Fruit fly (Drosophila melanogaster) whole organism, embryonic: ENCODE results near the gene CG15330.

Experiments
- ATbp ChIP-seq: fragments of 200-800 bp; sonication (Bioruptor generic); optimal IDR thresholded peaks from 2 replicates; lab custom pipeline; 2017; ENCODE audit warnings: missing biosample characterization, mild to moderate bottlenecking, missing genetic modification characterization, missing genetic modification reagents
- C15 ChIP-seq: fragments of 200-800 bp; sonication (Bioruptor generic); IDR thresholded peaks from 3 replicates; pipeline ENCODE4 v1.3.6; 2022; ENCODE audit warnings: missing biosample characterization, missing genetic modification characterization
- CG10147 ChIP-seq: fragments of 200-800 bp; sonication (Bioruptor generic); optimal IDR thresholded peaks from 2 replicates; lab custom pipeline; 2019; ENCODE audit warnings: missing biosample characterization, mild to moderate bottlenecking, missing genetic modification characterization, moderate library complexity
- CG1024 ChIP-seq: fragments of 200-800 bp; sonication (Bioruptor generic); IDR thresholded peaks from 2 replicates; pipeline ENCODE4 v1.3.6; 2022; ENCODE audit warnings: missing biosample characterization, missing genetic modification characterization
- CG10267 ChIP-seq: fragments of 200-800 bp; sonication (Bioruptor generic); optimal IDR thresholded peaks from 2 replicates; lab custom pipeline; 2018; ENCODE audit warnings: missing biosample characterization, mild to moderate bottlenecking, missing genetic modification characterization, moderate library complexity
- CG10431 ChIP-seq: fragments of 200-800 bp; sonication (Bioruptor generic); optimal IDR thresholded peaks from 3 replicates; lab custom pipeline; 2018; ENCODE audit warnings: missing biosample characterization, mild to moderate bottlenecking, missing genetic modification characterization
- CG10654 ChIP-seq: fragments of 200-800 bp; sonication (Bioruptor generic); optimal IDR thresholded peaks from 2 replicates; lab custom pipeline; 2016; ENCODE audit warnings: missing biosample characterization, missing genetic modification characterization
- CG11695 ChIP-seq: fragments of 200-800 bp; sonication (Bioruptor generic); IDR thresholded peaks from 3 replicates; pipeline ENCODE4 v1.3.6; 2022; ENCODE audit warnings: missing biosample characterization, missing genetic modification characterization
- CG12104 ChIP-seq: fragments of 200-800 bp; sonication (Bioruptor generic); optimal IDR thresholded peaks from 3 replicates; lab custom pipeline; 2016; ENCODE audit warnings: missing biosample characterization, missing genetic modification characterization
- CG12219 ChIP-seq: fragments of 200-800 bp; sonication (Bioruptor generic); optimal IDR thresholded peaks from 3 replicates; lab custom pipeline; 2018; ENCODE audit warnings: missing biosample characterization, mild to moderate bottlenecking, missing genetic modification characterization
- CG1233 ChIP-seq: fragments of 200-800 bp; sonication (Bioruptor generic); optimal IDR thresholded peaks from 4 replicates; lab custom pipeline; 2018; ENCODE audit warnings: missing biosample characterization, mild to moderate bottlenecking, missing genetic modification characterization
- CG12942 ChIP-seq: fragments of 200-800 bp; sonication (Bioruptor generic); optimal IDR thresholded peaks from 3 replicates; lab custom pipeline; 2016; ENCODE audit warnings: missing biosample characterization, missing genetic modification characterization
- CG14965 ChIP-seq: fragments of 200-800 bp; sonication (Bioruptor generic); optimal IDR thresholded peaks from 2 replicates; lab custom pipeline; 2016; ENCODE audit warnings: missing biosample characterization, missing genetic modification characterization, borderline replicate concordance
- CG17612 ChIP-seq: fragments of 200-800 bp; sonication (Bioruptor generic); IDR thresholded peaks from 2 replicates; pipeline ENCODE4 v1.3.6; 2022; ENCODE audit warnings: missing biosample characterization, missing genetic modification characterization
- CG7271 ChIP-seq: fragments of 200-800 bp; sonication (Bioruptor generic); optimal IDR thresholded peaks from 2 replicates; lab custom pipeline; 2018; ENCODE audit warnings: missing biosample characterization, mild to moderate bottlenecking, missing genetic modification characterization, moderate library complexity
- CG7928 ChIP-seq: fragments of 200-800 bp; sonication (Bioruptor generic); optimal IDR thresholded peaks from 2 replicates; lab custom pipeline; 2017; ENCODE audit warnings: missing biosample characterization, mild to moderate bottlenecking, missing genetic modification characterization
- CG8765 ChIP-seq: fragments of 200-800 bp; sonication (Bioruptor generic); IDR thresholded peaks from 2 replicates; pipeline ENCODE4 v1.3.6; 2022; ENCODE audit warnings: missing biosample characterization, missing genetic modification characterization
- CG9727 ChIP-seq: fragments of 200-800 bp; sonication (Bioruptor generic); optimal IDR thresholded peaks from 3 replicates; lab custom pipeline; 2017; ENCODE audit warnings: missing biosample characterization, mild to moderate bottlenecking, missing genetic modification characterization
- CoRest ChIP-seq: fragments of 200-800 bp; sonication (Bioruptor generic); optimal IDR thresholded peaks from 3 replicates; lab custom pipeline; 2018; ENCODE audit warnings: missing biosample characterization, mild to moderate bottlenecking, missing genetic modification characterization, moderate library complexity
- D19A ChIP-seq: fragments of 200-800 bp; optimal IDR thresholded peaks from 3 replicates; lab custom pipeline; 2019; ENCODE audit warnings: missing biosample characterization, mild to moderate bottlenecking, missing genetic modification characterization, moderate library complexity
- Dbx ChIP-seq: fragments of 200-800 bp; sonication (Bioruptor generic); IDR thresholded peaks from 3 replicates; pipeline ENCODE4 v1.3.6; 2022; ENCODE audit warnings: missing biosample characterization, missing genetic modification characterization
- Fer2 ChIP-seq: fragments of 200-800 bp; sonication (Bioruptor generic); optimal IDR thresholded peaks from 2 replicates; lab custom pipeline; 2018; ENCODE audit warnings: missing biosample characterization, mild to moderate bottlenecking, missing genetic modification characterization, moderate library complexity
- HHEX ChIP-seq: fragments of 200-800 bp; sonication (Bioruptor generic); optimal IDR thresholded peaks from 3 replicates; lab custom pipeline; 2017; ENCODE audit warnings: missing biosample characterization, mild to moderate bottlenecking, missing genetic modification characterization, missing genetic modification reagents
- HLH3B ChIP-seq: fragments of 200-800 bp; sonication (Bioruptor generic); IDR thresholded peaks from 2 replicates; pipeline ENCODE4 v1.3.6; 2022; ENCODE audit warnings: missing biosample characterization, missing genetic modification characterization
- Lim3 ChIP-seq: fragments of 200-800 bp; sonication (Bioruptor generic); IDR thresholded peaks from 2 replicates; pipeline ENCODE4 v1.3.6; 2022; ENCODE audit warnings: missing biosample characterization, missing genetic modification characterization
- Optix ChIP-seq: fragments of 200-800 bp; sonication (Bioruptor generic); IDR thresholded peaks from 3 replicates; pipeline ENCODE4 v1.3.6; 2022; ENCODE audit warnings: missing biosample characterization, missing genetic modification characterization
- aop ChIP-seq: fragments of 200-800 bp; sonication (Bioruptor generic); IDR thresholded peaks from 2 replicates; pipeline ENCODE4 v1.3.6; 2022; ENCODE audit warnings: missing biosample characterization, missing genetic modification characterization
- ato ChIP-seq: fragments of 200-800 bp; sonication (Bioruptor generic); IDR thresholded peaks from 2 replicates; pipeline ENCODE4 v1.3.6; 2022; ENCODE audit warnings: missing biosample characterization, missing genetic modification characterization; ENCODE audit not compliant: partially characterized antibody
- cato ChIP-seq: fragments of 200-800 bp; sonication (Bioruptor generic); optimal IDR thresholded peaks from 2 replicates; lab custom pipeline; 2016; ENCODE audit warnings: missing biosample characterization, missing genetic modification characterization, borderline replicate concordance
- cg ChIP-seq: fragments of 200-800 bp; sonication (Bioruptor generic); optimal IDR thresholded peaks from 3 replicates; lab custom pipeline; 2019; ENCODE audit warnings: missing biosample characterization, mild to moderate bottlenecking, missing genetic modification characterization, moderate library complexity
- croc ChIP-seq: fragments of 200-800 bp; sonication (Bioruptor generic); conservative IDR thresholded peaks from 3 replicates; pipeline ENCODE4 v1.3.6; 2022; ENCODE audit warnings: missing biosample characterization, missing genetic modification characterization
- dati ChIP-seq: fragments of 200-800 bp; sonication (Bioruptor generic); IDR thresholded peaks from 2 replicates; pipeline ENCODE4 v1.3.6; 2022; ENCODE audit warnings: missing biosample characterization, missing genetic modification characterization
- disco-r ChIP-seq: fragments of 200-800 bp; sonication (Bioruptor generic); optimal IDR thresholded peaks from 2 replicates; lab custom pipeline; 2016; ENCODE audit warnings: missing biosample characterization, missing genetic modification characterization
- en ChIP-seq: fragments of 200-800 bp; sonication (Bioruptor generic); optimal IDR thresholded peaks from 2 replicates; lab custom pipeline; 2016; ENCODE audit warnings: missing biosample characterization, missing genetic modification characterization
- hth ChIP-seq: fragments of >200 bp; optimal IDR thresholded peaks from 2 replicates; lab custom pipeline; 2017; ENCODE audit warnings: inconsistent platforms
- insv ChIP-seq, 2 experiments: fragments of 200-800 bp; sonication (Bioruptor generic); optimal IDR thresholded peaks; 3 replicates each; lab custom pipeline; 2016 to 2018; ENCODE audit warnings: missing biosample characterization in 2 of 2, missing genetic modification characterization in 2 of 2
- inv ChIP-seq: fragments of 200-800 bp; sonication (Bioruptor generic); IDR thresholded peaks from 2 replicates; pipeline ENCODE4 v1.3.6; 2022; ENCODE audit warnings: missing biosample characterization, missing genetic modification characterization; ENCODE audit not compliant: partially characterized antibody
- jing ChIP-seq: fragments of 200-800 bp; sonication (Bioruptor generic); optimal IDR thresholded peaks from 2 replicates; lab custom pipeline; 2018; ENCODE audit warnings: missing biosample characterization, mild to moderate bottlenecking, missing genetic modification characterization
- jumu ChIP-seq: fragments of 200-800 bp; sonication (Bioruptor generic); optimal IDR thresholded peaks from 3 replicates; lab custom pipeline; 2016; ENCODE audit warnings: missing biosample characterization, missing genetic modification characterization
- lmd ChIP-seq: fragments of 200-800 bp; sonication (Bioruptor generic); IDR thresholded peaks from 2 replicates; pipeline ENCODE4 v1.3.6; 2022; ENCODE audit warnings: missing biosample characterization, missing genetic modification characterization
- lov ChIP-seq, 2 experiments: fragments of 200-800 bp in 1 of 2; fragments of >200 bp in 1 of 2; sonication (Bioruptor generic) in 1 of 2; IDR thresholded peaks in 1 of 2; optimal IDR thresholded peaks in 1 of 2; 2 replicates in 1 of 2; 3 replicates in 1 of 2; pipeline versions ENCODE4 v1.3.6 to Lab custom; 2017 to 2022; ENCODE audit warnings: missing biosample characterization in 1 of 2, missing genetic modification characterization in 1 of 2
- nau ChIP-seq: fragments of 200-800 bp; sonication (Bioruptor generic); optimal IDR thresholded peaks from 3 replicates; lab custom pipeline; 2017; ENCODE audit warnings: missing biosample characterization, mild to moderate bottlenecking, missing genetic modification characterization, missing genetic modification reagents
- row ChIP-seq: fragments of 200-800 bp; sonication (Bioruptor generic); IDR thresholded peaks from 3 replicates; pipeline ENCODE4 v1.3.6; 2022; ENCODE audit warnings: missing biosample characterization, missing genetic modification characterization
- sens-2 ChIP-seq: fragments of 200-800 bp; sonication (Bioruptor generic); IDR thresholded peaks from 2 replicates; pipeline ENCODE4 v1.3.6; 2022; ENCODE audit warnings: missing biosample characterization, missing genetic modification characterization
- stwl ChIP-seq: fragments of 200-800 bp; sonication (Bioruptor generic); optimal IDR thresholded peaks from 3 replicates; lab custom pipeline; 2018; ENCODE audit warnings: missing biosample characterization, mild to moderate bottlenecking, missing genetic modification characterization, moderate library complexity
- sug ChIP-seq: fragments of 200-800 bp; optimal IDR thresholded peaks from 2 replicates; lab custom pipeline; 2019; ENCODE audit warnings: missing biosample characterization, mild to moderate bottlenecking, missing genetic modification characterization, moderate library complexity
- toy ChIP-seq: fragments of 200-800 bp; sonication (Bioruptor generic); IDR thresholded peaks from 2 replicates; pipeline ENCODE4 v1.3.6; 2022; ENCODE audit warnings: missing biosample characterization, missing genetic modification characterization
- unc-4 ChIP-seq: fragments of 200-800 bp; sonication (Bioruptor generic); IDR thresholded peaks from 2 replicates; pipeline ENCODE4 v1.3.6; 2022; ENCODE audit warnings: missing biosample characterization, missing genetic modification characterization; ENCODE audit not compliant: partially characterized antibody
- unpg ChIP-seq: fragments of 200-800 bp; sonication (Bioruptor generic); optimal IDR thresholded peaks from 3 replicates; lab custom pipeline; 2018; ENCODE audit warnings: missing biosample characterization, mild to moderate bottlenecking, missing genetic modification characterization, moderate library complexity
- zfh2 ChIP-seq: fragments of 200-800 bp; sonication (Bioruptor generic); optimal IDR thresholded peaks from 2 replicates; lab custom pipeline; 2016; ENCODE audit warnings: missing biosample characterization, missing genetic modification characterization

CG15330 gene

dm6 chrX:7934679-7935078, 21.2 kb upstream of the CG15330 start, which contains the start of gene RpS14b (continued):
- TF ChIP-seq C15 (GFP tag; lab: Robert Waterston, UW) (peak; percentile 61; the same call in 1 of the 3 replicates), en (no peak), CG10654 (GFP tag; lab: Kevin White, UChicago) (peak; percentile 29), Lim3 (no peak), zfh2 (GFP tag; lab: Kevin White, UChicago) (peak; percentile 60), CG1233 (GFP tag; lab: Kevin White, UChicago) (peak; percentile 64), unc-4 (GFP tag; lab: Robert Waterston, UW) (peak; percentile 79), CG1024 (GFP tag; lab: Robert Waterston, UW) (no peak), CG10147 (no peak), CG12104 (GFP tag; lab: Kevin White, UChicago) (no peak), lmd (GFP tag; lab: Robert Waterston, UW) (no peak; the same call in 1 of the 2 replicates), dati (GFP tag; lab: Robert Waterston, UW) (peak; percentile 41; the same call in 1 of the 2 replicates), jumu (GFP tag; lab: Kevin White, UChicago) (no peak), stwl (tag; lab: Kevin White, UChicago) (peak; percentile 61), hth (lab: Kevin White, UChicago) (no peak), CG17612 (no peak), CG7271 (tag; lab: Kevin White, UChicago) (peak; percentile 28), ato (peak; percentile 77), HHEX (GFP tag; lab: Kevin White, UChicago) (peak; percentile 68), CG14965 (GFP tag; lab: Kevin White, UChicago) (no peak), CG9727 (peak; percentile 74), Dbx (GFP tag; lab: Robert Waterston, UW) (peak; percentile 68), Optix (GFP tag; lab: Robert Waterston, UW) (0 out of 3 replicates have a peak, but pooled peaks have one; percentile 40), Fer2 (tag; lab: Kevin White, UChicago) (peak; percentile 38), CG12942 (GFP tag; lab: Kevin White, UChicago) (peak; percentile 44), CG7928 (GFP tag; lab: Kevin White, UChicago) (no peak), CG8765 (GFP tag; lab: Robert Waterston, UW) (no peak; the same call in 1 of the 2 replicates), sens-2 (0 out of 2 replicates have a peak, but pooled peaks have one; percentile 31), cato (GFP tag; lab: Kevin White, UChicago) (no peak), CG10267 (tag; lab: Kevin White, UChicago) (peak; percentile 40), lov (optimal IDR thresholded peaks at IDR 0.05; lab: Kevin White, UChicago) (no peak), lov (GFP tag; IDR thresholded peaks at IDR 0.05; lab: Robert Waterston, UW) (peak; percentile 79; the same call in 2 of the 3 replicates), unpg (GFP tag; lab: Kevin White, UChicago) (peak; percentile 51), sug (peak; percentile 65), disco-r (GFP tag; lab: Kevin White, UChicago) (no peak), CG10431 (GFP tag; lab: Kevin White, UChicago) (peak; percentile 39), CG11695 (no peak), D19A (tag; lab: Kevin White, UChicago) (no peak), insv (GFP tag; optimal IDR thresholded peaks at IDR 0.05; lab: Kevin White, UChicago) (peak in 1 of 2 experiments; percentile 43), cg (GFP tag; lab: Kevin White, UChicago) (peak; percentile 10), inv (peak; percentile 67), toy (0 out of 2 replicates have a peak, but pooled peaks have one; percentile 37), HLH3B (GFP tag; lab: Robert Waterston, UW) (peak; percentile 56), croc (GFP tag; lab: Robert Waterston, UW) (no peak), CoRest (tag; lab: Kevin White, UChicago) (peak; percentile 45), nau (GFP tag; lab: Kevin White, UChicago) (peak; percentile 53), jing (GFP tag; lab: Kevin White, UChicago) (no peak), row (GFP tag; lab: Robert Waterston, UW) (peak; percentile 53), aop (GFP tag; lab: Robert Waterston, UW) (no peak), CG12219 (GFP tag; lab: Kevin White, UChicago) (peak; percentile 56), ATbp (GFP tag; lab: Kevin White, UChicago) (peak; percentile 16)
